Fruit fly (Drosophila melanogaster) whole organism, wandering third instar larva: Measurements from ENCODE around the gene RpL8.

Source experiments
- Abd-B ChIP-seq: fragments of >200 bp; optimal IDR thresholded peaks from 2 replicates; lab custom pipeline; 2017; ENCODE audit warnings: missing biosample characterization, missing genetic modification characterization
- CG32264 ChIP-seq: fragments of 200-800 bp; sonication (Bioruptor generic); optimal IDR thresholded peaks from 2 replicates; lab custom pipeline; 2016; ENCODE audit warnings: missing biosample characterization, missing genetic modification characterization
- CG9705 ChIP-seq: fragments of 200-800 bp; sonication (Bioruptor generic); optimal IDR thresholded peaks from 2 replicates; lab custom pipeline; 2018; ENCODE audit warnings: missing biosample characterization, mild to moderate bottlenecking, missing genetic modification characterization
- CrebA ChIP-seq: fragments of 200-800 bp; sonication (Bioruptor generic); optimal IDR thresholded peaks from 2 replicates; lab custom pipeline; 2016; ENCODE audit warnings: missing biosample characterization, mild to moderate bottlenecking, missing genetic modification characterization, borderline replicate concordance
- Dfd ChIP-seq: fragments of >200 bp; optimal IDR thresholded peaks from 2 replicates; lab custom pipeline; 2017; ENCODE audit warnings: missing biosample characterization, missing genetic modification characterization
- Dif ChIP-seq: fragments of 200-275, 200-300 bp; sonication (Bioruptor generic); optimal IDR thresholded peaks from 2 replicates; lab custom pipeline; 2018; ENCODE audit warnings: missing biosample characterization, missing genetic modification characterization; ENCODE audit not compliant: partially characterized antibody
- GATAd ChIP-seq: sonication (Bioruptor generic); optimal IDR thresholded peaks from 2 replicates; lab custom pipeline; 2016; ENCODE audit warnings: missing biosample characterization, missing genetic modification characterization
- HLH106 ChIP-seq: fragments of 200-800 bp; optimal IDR thresholded peaks from 3 replicates; lab custom pipeline; 2019; ENCODE audit warnings: missing biosample characterization, mild to moderate bottlenecking, missing genetic modification characterization, moderate library complexity
- Hnf4 ChIP-seq: fragments of 200-800 bp; sonication (Bioruptor generic); optimal IDR thresholded peaks from 2 replicates; lab custom pipeline; 2016; ENCODE audit warnings: missing biosample characterization, mild to moderate bottlenecking, missing genetic modification characterization
- Hr78 ChIP-seq: fragments of >200 bp; optimal IDR thresholded peaks from 2 replicates; lab custom pipeline; 2017; ENCODE audit warnings: missing biosample characterization, missing genetic modification characterization
- Hr83 ChIP-seq: fragments of 200-300 bp; sonication (Bioruptor generic); optimal IDR thresholded peaks from 2 replicates; lab custom pipeline; 2016; ENCODE audit warnings: missing biosample characterization, mild to moderate bottlenecking, missing genetic modification characterization, moderate library complexity; ENCODE audit not compliant: poor library complexity, severe bottlenecking
- Jra ChIP-seq: sonication (Bioruptor generic); optimal IDR thresholded peaks from 2 replicates; lab custom pipeline; 2016; ENCODE audit warnings: missing biosample characterization, missing genetic modification characterization
- Mio ChIP-seq: sonication (Bioruptor generic); optimal IDR thresholded peaks from 2 replicates; lab custom pipeline; 2016; ENCODE audit warnings: missing biosample characterization, missing genetic modification characterization
- Myc ChIP-seq: fragments of >200 bp; optimal IDR thresholded peaks from 2 replicates; lab custom pipeline; 2017
- N ChIP-seq: fragments of >200 bp; optimal IDR thresholded peaks from 2 replicates; lab custom pipeline; 2018; ENCODE audit warnings: missing biosample characterization, missing external identifiers, missing genetic modification characterization
- OdsH ChIP-seq: fragments of 200-800 bp; sonication (Bioruptor generic); optimal IDR thresholded peaks from 2 replicates; lab custom pipeline; 2016; ENCODE audit warnings: missing biosample characterization, mild to moderate bottlenecking, missing genetic modification characterization
- Rel ChIP-seq, 2 experiments: fragments of 200-800 bp; sonication (Bioruptor generic) in 1 of 2; optimal IDR thresholded peaks; 2 replicates in 1 of 2; 3 replicates in 1 of 2; lab custom pipeline; 2016 to 2019; ENCODE audit warnings: mild to moderate bottlenecking in 2 of 2, missing biosample characterization in 2 of 2, missing genetic modification characterization in 2 of 2, moderate library complexity in 1 of 2
- Sp1 ChIP-seq: fragments of 200-800 bp; sonication (Bioruptor generic); optimal IDR thresholded peaks from 3 replicates; lab custom pipeline; 2019; ENCODE audit warnings: missing biosample characterization, mild to moderate bottlenecking, missing genetic modification characterization, moderate library complexity
- Vsx2 ChIP-seq: fragments of 200-300, 225-300 bp; sonication (Bioruptor generic); optimal IDR thresholded peaks from 2 replicates; lab custom pipeline; 2018; ENCODE audit warnings: missing biosample characterization, missing genetic modification characterization; ENCODE audit not compliant: partially characterized antibody
- br ChIP-seq: fragments of 200-800 bp; sonication (Bioruptor generic); optimal IDR thresholded peaks from 2 replicates; lab custom pipeline; 2016; ENCODE audit warnings: missing biosample characterization, missing genetic modification characterization
- brk ChIP-seq: fragments of 200-800 bp; sonication (Bioruptor generic); optimal IDR thresholded peaks from 2 replicates; lab custom pipeline; 2016; ENCODE audit warnings: missing biosample characterization, mild to moderate bottlenecking, missing genetic modification characterization
- dl ChIP-seq, 2 experiments: fragments of 175-275, 200-275 bp in 1 of 2; fragments of 200-275 bp in 1 of 2; sonication (Bioruptor generic); optimal IDR thresholded peaks; lab custom pipeline; 2018; ENCODE audit warnings: mild to moderate bottlenecking in 2 of 2, missing biosample characterization in 2 of 2, missing genetic modification characterization in 2 of 2, moderate library complexity in 2 of 2; ENCODE audit not compliant: partially characterized antibody in 2 of 2, insufficient read depth in 1 of 2
- dmrt93B ChIP-seq: fragments of 200-800 bp; sonication (Bioruptor generic); optimal IDR thresholded peaks from 2 replicates; lab custom pipeline; 2018; ENCODE audit warnings: missing biosample characterization, mild to moderate bottlenecking, missing genetic modification characterization
- dsf ChIP-seq: sonication (Bioruptor generic); optimal IDR thresholded peaks from 2 replicates; lab custom pipeline; 2016; ENCODE audit warnings: missing biosample characterization, missing genetic modification characterization, borderline replicate concordance
- ey ChIP-seq: fragments of 200-800 bp; sonication (Bioruptor generic); optimal IDR thresholded peaks from 2 replicates; lab custom pipeline; 2016; ENCODE audit warnings: missing biosample characterization, missing genetic modification characterization
- foxo ChIP-seq, 2 experiments: fragments of 200-800 bp; sonication (Bioruptor generic); optimal IDR thresholded peaks; 2 replicates in 1 of 2; 3 replicates in 1 of 2; lab custom pipeline; 2016 to 2017; ENCODE audit warnings: missing biosample characterization in 2 of 2, missing genetic modification characterization in 2 of 2
- fru ChIP-seq: fragments of 200-800 bp; sonication (Bioruptor generic); optimal IDR thresholded peaks from 3 replicates; lab custom pipeline; 2016; ENCODE audit warnings: missing biosample characterization, mild to moderate bottlenecking, missing genetic modification characterization
- h ChIP-seq: fragments of 200-800 bp; sonication (Bioruptor generic); optimal IDR thresholded peaks from 3 replicates; lab custom pipeline; 2016; ENCODE audit warnings: missing biosample characterization, mild to moderate bottlenecking, missing genetic modification characterization
- jim ChIP-seq: fragments of 175-275, 200-325 bp; sonication (Bioruptor generic); optimal IDR thresholded peaks from 2 replicates; lab custom pipeline; 2016; ENCODE audit warnings: missing biosample characterization, mild to moderate bottlenecking, missing genetic modification characterization
- lola ChIP-seq: fragments of >200 bp; optimal IDR thresholded peaks from 2 replicates; lab custom pipeline; 2017; ENCODE audit warnings: missing biosample characterization, missing genetic modification characterization
- pan ChIP-seq: fragments of >200 bp; optimal IDR thresholded peaks from 2 replicates; lab custom pipeline; 2017
- psq ChIP-seq: fragments of 200-800 bp; sonication (Bioruptor generic); optimal IDR thresholded peaks from 3 replicates; lab custom pipeline; 2017; ENCODE audit warnings: missing biosample characterization, mild to moderate bottlenecking, missing genetic modification characterization, moderate library complexity
- rgr ChIP-seq: fragments of 200-800 bp; sonication (Bioruptor generic); optimal IDR thresholded peaks from 3 replicates; lab custom pipeline; 2016; ENCODE audit warnings: missing biosample characterization, mild to moderate bottlenecking, missing genetic modification characterization
- sage ChIP-seq: fragments of 200-800 bp; sonication (Bioruptor generic); optimal IDR thresholded peaks from 2 replicates; lab custom pipeline; 2016; ENCODE audit warnings: missing biosample characterization, mild to moderate bottlenecking, missing genetic modification characterization
- sv ChIP-seq: fragments of 200-800 bp; sonication (Bioruptor generic); optimal IDR thresholded peaks from 3 replicates; lab custom pipeline; 2016; ENCODE audit warnings: missing biosample characterization, missing genetic modification characterization
- tai ChIP-seq: sonication (Bioruptor generic); optimal IDR thresholded peaks from 2 replicates; lab custom pipeline; 2016; ENCODE audit warnings: missing biosample characterization, missing genetic modification characterization
- usp ChIP-seq: fragments of >200 bp; optimal IDR thresholded peaks from 2 replicates; lab custom pipeline; 2017; ENCODE audit warnings: missing biosample characterization, missing genetic modification characterization
- woc ChIP-seq: sonication (Bioruptor generic); optimal IDR thresholded peaks from 2 replicates; lab custom pipeline; 2016; ENCODE audit warnings: missing biosample characterization, mild to moderate bottlenecking, missing genetic modification characterization

RpL8 gene

DNA sequence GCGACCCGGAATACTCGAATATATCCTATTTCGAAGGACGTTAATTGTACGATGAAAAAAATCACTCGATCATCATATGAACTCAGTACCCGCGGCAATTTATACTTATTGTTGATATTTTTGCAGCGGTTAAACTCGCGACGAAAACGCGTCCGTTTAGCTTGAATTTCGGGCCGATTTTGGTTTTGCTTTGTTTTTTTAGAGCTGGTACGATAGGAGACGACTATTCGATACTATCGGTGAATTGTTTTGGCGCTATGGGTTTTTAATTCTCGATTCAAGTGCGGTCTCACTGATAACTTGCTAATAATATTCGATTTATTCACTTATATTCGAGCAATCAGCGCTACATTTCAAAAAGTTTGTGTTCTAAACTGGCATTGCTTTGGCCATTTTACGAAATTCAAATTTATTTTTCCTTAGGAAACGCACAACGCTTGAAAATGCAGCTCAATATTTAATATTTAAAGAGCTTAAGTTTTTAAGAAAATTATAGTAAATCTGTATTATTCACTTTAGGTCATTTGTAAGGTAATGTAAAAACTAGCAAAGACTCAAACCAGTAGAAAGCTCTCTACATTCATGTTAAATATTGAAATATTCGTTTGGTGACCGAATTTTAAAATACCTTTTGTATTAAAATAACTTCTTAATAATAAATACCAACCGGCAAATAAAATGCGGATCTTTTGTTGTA is 33.0 kb upstream of the RpL8 start, which contains the start of gene Spn:
Spn (minus strand) TSS at position 175 of the 697 bp plus-strand sequence.
- peak in 1 of 2 experiments; percentile 6 for TF ChIP-seq foxo (GFP tag; optimal IDR thresholded peaks at IDR 0.05; lab: Kevin White, UChicago)
- no peak for TF ChIP-seq pan
- TF ChIP-seq Vsx2 (GFP tag; lab: Kevin White, UChicago) = no peak
- TF ChIP-seq Hr83 (GFP tag; lab: Kevin White, UChicago) = peak; percentile 74
- TF ChIP-seq N (GFP tag; lab: Kevin White, UChicago) = no peak
- TF ChIP-seq Hnf4 (GFP tag; lab: Kevin White, UChicago) = peak; percentile 61
- TF ChIP-seq CG9705 (GFP tag; lab: Kevin White, UChicago) = peak; percentile 19
- TF ChIP-seq Dif (GFP tag; lab: Kevin White, UChicago) = no peak
- no peak for TF ChIP-seq lola (GFP tag; lab: Kevin White, UChicago)
- no peak for TF ChIP-seq sv (GFP tag; lab: Kevin White, UChicago)
- TF ChIP-seq CrebA = no peak
- TF ChIP-seq HLH106 = peak; percentile 32
- peak; percentile 46 for TF ChIP-seq h (GFP tag; lab: Kevin White, UChicago)
- peak; percentile 2 for TF ChIP-seq ey (GFP tag; lab: Kevin White, UChicago)
- TF ChIP-seq tai = peak; percentile 69
- TF ChIP-seq dsf (GFP tag; lab: Kevin White, UChicago) = no peak
- TF ChIP-seq fru (GFP tag; lab: Kevin White, UChicago) = no peak
- peak; percentile 60 for TF ChIP-seq Sp1
- peak; percentile 31 for TF ChIP-seq br (GFP tag; lab: Kevin White, UChicago)
- no peak for TF ChIP-seq dmrt93B (GFP tag; lab: Kevin White, UChicago)
- peak; percentile 14 for TF ChIP-seq Jra (GFP tag; lab: Kevin White, UChicago)
- TF ChIP-seq psq (GFP tag; lab: Kevin White, UChicago) = no peak
- no peak for TF ChIP-seq usp (GFP tag; lab: Kevin White, UChicago)
- TF ChIP-seq Mio = peak; percentile 36
- no peak for TF ChIP-seq Hr78 (GFP tag; lab: Kevin White, UChicago)
- no peak for TF ChIP-seq dl (GFP tag; optimal IDR thresholded peaks at IDR 0.05; lab: Kevin White, UChicago; ENCODE audit: insufficient read depth in 1 of 2, partially characterized antibody in 2 of 2)
- TF ChIP-seq rgr = peak; percentile 59
- TF ChIP-seq Rel (GFP tag; optimal IDR thresholded peaks at IDR 0.05; lab: Kevin White, UChicago) = no peak
- peak; percentile 67 for TF ChIP-seq Rel (tag; optimal IDR thresholded peaks at IDR 0.05; lab: Kevin White, UChicago)
- peak; percentile 43 for TF ChIP-seq sage
- no peak for TF ChIP-seq GATAd (GFP tag; lab: Kevin White, UChicago)
- TF ChIP-seq brk (GFP tag; lab: Kevin White, UChicago) = peak; percentile 78
- peak; percentile 83 for TF ChIP-seq Myc
- no peak for TF ChIP-seq woc (GFP tag; lab: Kevin White, UChicago)
- TF ChIP-seq jim (GFP tag; lab: Kevin White, UChicago) = peak; percentile 68
- TF ChIP-seq CG32264 (GFP tag; lab: Kevin White, UChicago) = peak; percentile 54
- TF ChIP-seq OdsH (GFP tag; lab: Kevin White, UChicago) = peak; percentile 24
- no peak for TF ChIP-seq Dfd (GFP tag; lab: Kevin White, UChicago)
- TF ChIP-seq Abd-B (GFP tag; lab: Kevin White, UChicago) = no peak

DNA sequence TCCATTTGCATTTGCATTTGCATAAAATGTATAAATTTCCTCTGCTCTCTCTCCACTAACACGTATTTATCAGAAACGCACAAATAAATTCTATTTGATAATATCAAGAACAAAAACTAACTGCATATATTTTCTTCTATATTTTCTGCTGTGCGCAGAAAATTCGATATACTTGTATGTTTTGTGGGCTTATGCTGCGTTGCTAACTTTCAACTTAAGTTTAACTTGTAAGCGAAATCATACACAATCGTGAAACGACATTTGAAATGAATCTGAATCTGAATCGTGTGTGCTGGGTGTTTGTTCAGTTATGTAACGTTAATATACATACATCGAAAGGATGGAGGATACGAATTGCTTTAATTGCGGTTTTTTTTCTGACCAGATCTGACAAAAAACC is 31.6 kb upstream of the RpL8 start:
- TF ChIP-seq CrebA (no peak), Jra (GFP tag; lab: Kevin White, UChicago) (no peak), foxo (GFP tag; optimal IDR thresholded peaks at IDR 0.05; lab: Kevin White, UChicago) (no peak), Myc (no peak), psq (GFP tag; lab: Kevin White, UChicago) (no peak)
